Worm (Caenorhabditis elegans) whole organism, early embryonic: ENCODE measurements around the gene tsp-18.
"Not testable (repeated sequence)": the region's sequence is repeated elsewhere in the genome, so short reads cannot be mapped to it uniquely, and the experiment has no call there.

Experiments
- B0310.2 ChIP-seq: sonication (generic microtip); optimal IDR thresholded peaks from 2 replicates; lab custom pipeline; 2016; ENCODE audit warnings: mild to moderate bottlenecking, missing genetic modification characterization, missing compliant biosample characterization
- F13C5.2 ChIP-seq: sonication (generic microtip); optimal IDR thresholded peaks from 2 replicates; lab custom pipeline; 2017; ENCODE audit warnings: mild to moderate bottlenecking, missing genetic modification characterization, inconsistent platforms, missing compliant biosample characterization
- aly-1 ChIP-seq: sonication (generic microtip); optimal IDR thresholded peaks from 2 replicates; lab custom pipeline; 2016; ENCODE audit warnings: missing genetic modification characterization, missing compliant biosample characterization
- ama-1 ChIP-seq: fragments of 150-350 bp; optimal IDR thresholded peaks from 2 replicates; lab custom pipeline; 2014
- ceh-13 ChIP-seq: fragments of 200-800 bp; sonication (Bioruptor generic); optimal IDR thresholded peaks from 2 replicates; lab custom pipeline; 2018; ENCODE audit warnings: mild to moderate bottlenecking, missing genetic modification characterization, missing compliant biosample characterization
- ceh-36 ChIP-seq: sonication (generic microtip); optimal IDR thresholded peaks from 2 replicates; lab custom pipeline; 2016; ENCODE audit warnings: missing genetic modification characterization, inconsistent platforms, missing compliant biosample characterization
- ets-7 ChIP-seq: sonication (generic microtip); optimal IDR thresholded peaks from 2 replicates; lab custom pipeline; 2016; ENCODE audit warnings: missing genotype, missing genetic modification characterization, missing compliant biosample characterization
- flt-1 ChIP-seq: fragments of 200-800 bp; sonication (Bioruptor generic); IDR thresholded peaks from 2 replicates; pipeline ENCODE4 v1.3.6; 2022; ENCODE audit warnings: missing genetic modification characterization, missing compliant biosample characterization
- hmbx-1 ChIP-seq: sonication (generic microtip); optimal IDR thresholded peaks from 2 replicates; lab custom pipeline; 2016; ENCODE audit warnings: mild to moderate bottlenecking, missing genetic modification characterization, missing compliant biosample characterization
- hmg-4 ChIP-seq: fragments of 200-800 bp; sonication (Bioruptor generic); optimal IDR thresholded peaks from 2 replicates; lab custom pipeline; 2018; ENCODE audit warnings: mild to moderate bottlenecking, missing genetic modification characterization, missing compliant biosample characterization
- hnd-1 ChIP-seq: sonication (generic microtip); optimal IDR thresholded peaks from 2 replicates; lab custom pipeline; 2016; ENCODE audit warnings: missing genetic modification characterization, missing compliant biosample characterization
- pes-1 ChIP-seq: fragments of 200-800 bp; sonication (Bioruptor generic); IDR thresholded peaks from 2 replicates; pipeline ENCODE4 v1.3.6; 2022; ENCODE audit warnings: missing genetic modification reagents, missing genetic modification characterization, missing compliant biosample characterization
- scrt-1 ChIP-seq: fragments of 200-800 bp; sonication (Bioruptor generic); IDR thresholded peaks from 2 replicates; pipeline ENCODE4 v1.3.6; 2022; ENCODE audit warnings: missing genetic modification characterization, missing compliant biosample characterization
- sea-1 ChIP-seq: fragments of 200-800 bp; sonication (Bioruptor generic); conservative IDR thresholded peaks from 2 replicates; pipeline ENCODE4 v1.3.6; 2022; ENCODE audit warnings: missing genetic modification characterization, missing compliant biosample characterization
- tbx-11 ChIP-seq: fragments of 200-800 bp; sonication (Bioruptor generic); IDR thresholded peaks from 2 replicates; pipeline ENCODE4 v1.3.6; 2022; ENCODE audit warnings: missing genetic modification characterization, missing compliant biosample characterization
- tbx-37 ChIP-seq: fragments of 200-800 bp; sonication (Bioruptor generic); conservative IDR thresholded peaks from 2 replicates; pipeline ENCODE4 v1.3.6; 2022; ENCODE audit warnings: missing genetic modification reagents, missing genetic modification characterization, missing compliant biosample characterization
- tra-4 ChIP-seq: sonication (generic microtip); optimal IDR thresholded peaks from 2 replicates; lab custom pipeline; 2017; ENCODE audit warnings: missing genetic modification characterization, missing compliant biosample characterization

The tsp-18 gene

DNA sequence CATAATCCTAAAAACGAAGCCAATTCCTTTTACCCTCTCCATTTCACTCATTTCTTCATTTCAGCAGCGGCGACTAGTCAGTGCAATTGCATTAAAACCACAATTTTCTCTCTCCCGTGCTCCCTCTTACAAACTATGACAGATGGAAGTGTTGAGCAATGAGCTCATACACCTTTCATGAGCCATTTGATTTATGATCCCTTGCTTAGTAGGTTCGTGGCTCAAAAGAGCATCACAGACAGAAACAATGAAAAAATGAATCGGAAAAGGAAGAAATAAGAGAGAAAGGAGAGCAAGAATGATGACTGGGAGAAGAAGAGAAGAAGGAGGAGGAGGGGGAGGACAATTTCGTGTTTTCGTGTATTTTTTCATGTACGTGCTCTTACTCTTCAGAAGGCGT lies 32.8 kb upstream of the tsp-18 start:
- TF ChIP-seq hmbx-1 (tag; lab: Kevin White, UChicago) (no peak), ama-1 (lab: Kevin White, UChicago) (no peak), ets-7 (tag; lab: Kevin White, UChicago) (no peak), tbx-11 (GFP tag; lab: Robert Waterston, UW) (no peak), ceh-13 (GFP tag; lab: Kevin White, UChicago) (no peak), tra-4 (tag; lab: Kevin White, UChicago) (no peak), B0310.2 (tag; lab: Kevin White, UChicago) (no peak), hnd-1 (no peak), ceh-36 (tag; lab: Kevin White, UChicago) (no peak), hmg-4 (GFP tag; lab: Kevin White, UChicago) (no peak), sea-1 (GFP tag; lab: Robert Waterston, UW) (no peak), scrt-1 (GFP tag; lab: Robert Waterston, UW) (no peak), tbx-37 (no peak), F13C5.2 (tag; lab: Kevin White, UChicago) (no peak), aly-1 (tag; lab: Kevin White, UChicago) (no peak), flt-1 (no peak)

DNA sequence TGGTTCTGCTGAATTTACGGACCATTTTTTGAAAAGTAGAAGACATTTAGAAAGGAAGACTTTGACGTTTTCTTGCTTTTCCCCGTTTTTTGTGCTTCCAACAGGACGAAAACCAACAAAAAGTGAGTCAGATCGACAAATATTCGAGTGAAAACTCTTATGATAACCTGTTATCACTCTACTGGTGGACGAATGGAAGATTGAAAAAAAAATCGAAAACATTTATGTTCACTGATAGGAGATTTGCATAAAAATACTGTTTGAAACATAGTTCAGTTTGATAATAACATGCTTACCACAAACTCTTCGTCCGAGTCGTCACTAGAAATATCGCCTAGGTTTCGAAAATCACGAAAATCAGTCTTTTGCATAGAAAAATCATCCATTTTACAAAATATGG lies 31.9 kb upstream of the tsp-18 start:
- TF ChIP-seq hnd-1 (no peak), tbx-11 (GFP tag; lab: Robert Waterston, UW) (no peak), ama-1 (lab: Kevin White, UChicago) (no peak)

DNA sequence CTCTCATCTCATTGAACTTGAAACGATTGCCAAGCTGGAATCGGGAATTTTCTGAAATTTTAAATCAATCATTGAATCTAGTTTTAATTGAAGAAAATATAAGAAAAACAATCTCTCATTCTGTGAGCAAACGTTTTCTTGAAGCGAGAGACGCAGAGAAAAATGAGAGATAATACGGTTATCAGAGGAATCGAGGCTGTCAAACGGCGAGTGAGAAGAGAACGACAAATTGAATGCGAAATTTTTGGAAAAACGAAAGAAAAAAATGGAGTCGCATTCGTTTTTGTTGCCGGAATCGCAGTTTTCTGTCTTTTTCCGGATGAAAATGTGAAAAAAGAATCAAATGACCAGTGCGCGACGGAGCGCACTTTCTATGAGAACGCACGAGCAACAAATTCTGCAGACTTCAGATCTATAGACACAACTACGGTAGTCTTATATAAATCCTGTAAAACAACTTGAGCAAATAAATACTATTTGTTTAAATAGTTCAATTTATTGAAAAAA lies 30.7 kb upstream of the tsp-18 start, which contains the start of gene tex-2:
tex-2 (minus strand) TSS at position 51 of the 507 bp plus-strand sequence.
- TF ChIP-seq hmg-4 (GFP tag; lab: Kevin White, UChicago) (no peak), hmbx-1 (tag; lab: Kevin White, UChicago) (no peak), hnd-1 (no peak), flt-1 (no peak), ets-7 (tag; lab: Kevin White, UChicago) (no peak), ceh-13 (GFP tag; lab: Kevin White, UChicago) (no peak), pes-1 (no peak), scrt-1 (GFP tag; lab: Robert Waterston, UW) (no peak), ceh-36 (tag; lab: Kevin White, UChicago) (no peak), tbx-11 (GFP tag; lab: Robert Waterston, UW) (no peak)

DNA sequence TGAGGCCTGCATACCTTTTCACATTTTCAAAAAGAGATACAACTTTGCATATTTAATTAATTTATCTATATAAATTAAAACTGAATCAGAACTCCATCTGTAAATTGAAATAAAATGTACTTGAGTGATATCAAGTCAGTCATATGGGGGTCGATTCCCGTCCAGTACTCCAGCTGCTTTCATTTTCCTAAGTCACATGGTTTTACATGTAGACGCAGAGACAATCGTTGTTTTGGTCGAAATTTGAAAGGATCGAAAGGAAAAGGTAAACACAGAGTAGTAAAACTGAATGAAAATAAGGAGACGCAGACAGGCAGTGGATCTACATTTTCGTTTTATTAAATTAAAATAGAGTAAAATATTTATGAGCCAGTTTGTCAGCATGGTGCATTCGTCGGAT lies 30.2 kb upstream of the tsp-18 start:
- no peak for TF ChIP-seq tra-4 (tag; lab: Kevin White, UChicago)
- TF ChIP-seq scrt-1 (GFP tag; lab: Robert Waterston, UW), result no peak
- no peak for TF ChIP-seq flt-1

DNA sequence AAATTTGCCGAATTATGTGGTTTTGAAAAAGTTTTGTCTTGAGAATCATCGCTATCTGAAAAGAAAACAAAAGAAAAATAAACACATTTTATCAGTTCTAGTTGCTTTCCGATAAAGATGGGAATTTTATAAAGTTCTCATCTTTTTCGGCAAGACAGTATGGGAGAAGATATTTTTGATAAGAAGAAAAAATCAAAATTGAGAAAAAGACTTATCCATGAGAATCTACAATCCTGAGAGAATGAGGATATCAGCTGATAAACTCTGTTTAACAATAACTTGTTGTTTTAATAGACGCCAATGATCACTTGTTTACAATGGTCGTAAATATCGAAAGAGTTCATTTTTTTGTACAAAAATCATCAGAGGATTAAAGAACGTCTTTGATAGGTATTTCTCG lies 28.3 kb upstream of the tsp-18 start, which contains the start of gene F55C12.6:
F55C12.6 (minus strand) TSS at position 101 of the 400 bp plus-strand sequence.
- TF ChIP-seq hmbx-1 (tag; lab: Kevin White, UChicago) (no peak), ama-1 (lab: Kevin White, UChicago) (no peak), scrt-1 (GFP tag; lab: Robert Waterston, UW) (no peak), pes-1 (no peak), sea-1 (GFP tag; lab: Robert Waterston, UW) (no peak), hnd-1 (no peak), ceh-36 (tag; lab: Kevin White, UChicago) (no peak), tbx-37 (no peak), B0310.2 (tag; lab: Kevin White, UChicago) (no peak), aly-1 (tag; lab: Kevin White, UChicago) (no peak), F13C5.2 (tag; lab: Kevin White, UChicago) (no peak)

DNA sequence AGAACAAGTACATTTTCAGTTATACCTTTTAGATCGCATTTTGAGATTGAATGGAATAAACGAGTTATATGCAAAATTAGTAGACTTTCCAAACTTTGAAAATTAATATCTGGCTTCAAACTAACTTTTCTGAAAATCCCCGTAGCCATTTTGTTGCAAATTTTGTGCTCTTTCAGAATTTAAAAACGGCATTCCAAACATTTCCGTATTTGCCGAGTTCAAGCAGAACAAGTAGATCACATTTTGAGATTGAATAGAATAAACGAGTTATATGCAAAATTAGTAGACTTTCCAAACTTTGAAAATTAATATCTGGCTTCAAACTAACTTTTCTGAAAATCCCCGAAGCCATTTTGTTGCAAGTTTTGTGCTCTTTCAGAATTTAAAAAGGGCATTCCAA lies 27.8 kb upstream of the tsp-18 start, which contains the start of gene F55C12.2:
F55C12.2 (plus strand) TSS at position 301 of the 400 bp plus-strand sequence.
- TF ChIP-seq tra-4 (tag; lab: Kevin White, UChicago); B0310.2 (tag; lab: Kevin White, UChicago); ceh-13 (GFP tag; lab: Kevin White, UChicago): not testable (repeated sequence)

DNA sequence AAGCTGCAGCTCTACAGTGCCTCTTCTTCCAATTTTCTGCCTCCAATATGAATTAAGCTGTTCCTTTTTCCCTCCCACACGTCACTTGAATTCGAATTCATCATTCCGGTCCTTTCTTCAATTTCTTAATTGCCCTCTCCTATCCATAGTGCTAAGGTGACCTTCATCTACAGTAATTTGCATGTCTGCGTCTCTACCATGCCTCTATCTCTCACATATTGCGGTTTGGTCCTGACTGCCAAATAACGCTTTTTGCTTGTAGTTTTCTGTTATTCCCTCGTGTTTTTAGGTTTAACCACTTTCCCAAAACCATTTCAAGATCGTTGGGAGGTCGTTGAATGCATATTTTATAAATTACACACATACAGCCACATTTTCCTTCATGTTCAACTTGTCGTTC lies 23.7 kb upstream of the tsp-18 start:
- TF ChIP-seq aly-1 (tag; lab: Kevin White, UChicago) (no peak), scrt-1 (GFP tag; lab: Robert Waterston, UW) (no peak), tra-4 (tag; lab: Kevin White, UChicago) (no peak), flt-1 (no peak), tbx-11 (GFP tag; lab: Robert Waterston, UW) (no peak), hmg-4 (GFP tag; lab: Kevin White, UChicago) (no peak), sea-1 (GFP tag; lab: Robert Waterston, UW) (no peak), ceh-36 (tag; lab: Kevin White, UChicago) (no peak), B0310.2 (tag; lab: Kevin White, UChicago) (no peak), F13C5.2 (tag; lab: Kevin White, UChicago) (no peak), ets-7 (tag; lab: Kevin White, UChicago) (no peak), ama-1 (lab: Kevin White, UChicago) (no peak), hmbx-1 (tag; lab: Kevin White, UChicago) (no peak)

DNA sequence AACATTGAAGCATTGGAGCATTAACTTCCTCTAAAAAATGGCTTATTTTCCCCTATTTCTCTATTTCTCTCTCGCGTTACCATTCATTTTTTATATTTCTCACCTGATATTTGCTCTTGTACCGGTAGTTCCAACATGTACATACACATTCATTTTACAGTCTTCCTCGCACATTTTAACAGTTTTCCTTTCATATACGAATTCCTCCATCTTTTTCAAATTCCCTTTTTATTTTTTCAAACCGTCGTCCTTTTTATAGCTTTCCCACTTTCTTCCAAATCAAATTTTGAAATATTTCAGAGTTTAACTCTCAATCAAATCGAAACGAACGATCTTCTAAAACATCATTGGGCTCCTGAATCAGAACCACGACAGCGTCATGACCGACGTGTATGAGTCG lies 20.1 kb upstream of the tsp-18 start, which contains the start of gene rfip-1:
rfip-1 (plus strand) TSS at position 301 of the 400 bp plus-strand sequence.
- TF ChIP-seq sea-1 (GFP tag; lab: Robert Waterston, UW) (no peak), ceh-36 (tag; lab: Kevin White, UChicago) (no peak), flt-1 (no peak), hmg-4 (GFP tag; lab: Kevin White, UChicago) (no peak), hnd-1 (no peak), ceh-13 (GFP tag; lab: Kevin White, UChicago) (no peak), pes-1 (no peak), scrt-1 (GFP tag; lab: Robert Waterston, UW) (no peak), tbx-37 (no peak), ets-7 (tag; lab: Kevin White, UChicago) (no peak), ama-1 (lab: Kevin White, UChicago) (no peak), B0310.2 (tag; lab: Kevin White, UChicago) (no peak), F13C5.2 (tag; lab: Kevin White, UChicago) (no peak), tbx-11 (GFP tag; lab: Robert Waterston, UW) (no peak)
